Worm (Caenorhabditis elegans) whole organism, L1 larva: Measurements from ENCODE around the gene R53.5.

Experiments used
- C04F5.9 ChIP-seq: sonication (generic microtip); optimal IDR thresholded peaks from 2 replicates; lab custom pipeline; 2016; ENCODE audit warnings: missing genetic modification characterization, missing compliant biosample characterization
- C16A3.4 ChIP-seq: fragments of 150-350 bp; optimal IDR thresholded peaks from 2 replicates; lab custom pipeline; 2014; ENCODE audit warnings: missing biosample characterization, missing genetic modification characterization
- C34B4.2 ChIP-seq: sonication (generic microtip); optimal IDR thresholded peaks from 2 replicates; lab custom pipeline; 2017; ENCODE audit warnings: mild to moderate bottlenecking, missing genetic modification characterization, missing compliant biosample characterization
- F16B12.6 ChIP-seq: fragments of 150-350 bp; optimal IDR thresholded peaks from 2 replicates; lab custom pipeline; 2014; ENCODE audit warnings: missing biosample characterization, missing genetic modification characterization
- aha-1 ChIP-seq: fragments of 150-350 bp; optimal IDR thresholded peaks from 2 replicates; lab custom pipeline; 2014; ENCODE audit warnings: missing biosample characterization, missing genetic modification characterization
- alr-1 ChIP-seq: fragments of 200-800 bp; sonication (Bioruptor generic); optimal IDR thresholded peaks from 2 replicates; lab custom pipeline; 2018; ENCODE audit warnings: borderline replicate concordance, mild to moderate bottlenecking, missing genetic modification characterization, missing compliant biosample characterization
- aly-2 ChIP-seq: fragments of 150-350 bp; optimal IDR thresholded peaks from 2 replicates; lab custom pipeline; 2014; ENCODE audit warnings: missing biosample characterization, missing genetic modification characterization
- ceh-63 ChIP-seq: fragments of 200-800 bp; sonication (Bioruptor generic); optimal IDR thresholded peaks from 2 replicates; lab custom pipeline; 2018; ENCODE audit warnings: mild to moderate bottlenecking, missing genetic modification characterization, missing compliant biosample characterization
- ceh-8 ChIP-seq: fragments of 200-800 bp; sonication (Bioruptor generic); optimal IDR thresholded peaks from 2 replicates; lab custom pipeline; 2018; ENCODE audit warnings: mild to moderate bottlenecking, missing genetic modification characterization, moderate library complexity, missing compliant biosample characterization
- ceh-82 ChIP-seq, 3 experiments: fragments of 150-350 bp in 1 of 3; sonication (generic microtip) in 2 of 3; optimal IDR thresholded peaks; 2 replicates each; lab custom pipeline; 2014 to 2017; ENCODE audit warnings: missing biosample characterization in 3 of 3, missing genetic modification characterization in 3 of 3
- ceh-88 ChIP-seq: fragments of 200-800 bp; sonication (Bioruptor generic); IDR thresholded peaks from 2 replicates; pipeline ENCODE4 v1.3.6; 2022; ENCODE audit warnings: missing genetic modification characterization, missing compliant biosample characterization
- ces-1 ChIP-seq: fragments of 150-350 bp; optimal IDR thresholded peaks from 2 replicates; lab custom pipeline; 2014; ENCODE audit warnings: missing biosample characterization, missing genetic modification reagents, missing genetic modification characterization
- efl-3 ChIP-seq: fragments of 200-800 bp; sonication (Bioruptor generic); optimal IDR thresholded peaks from 2 replicates; lab custom pipeline; 2018; ENCODE audit warnings: mild to moderate bottlenecking, missing genetic modification characterization, missing compliant biosample characterization
- egl-13 ChIP-seq: sonication (generic microtip); optimal IDR thresholded peaks from 2 replicates; lab custom pipeline; 2016; ENCODE audit warnings: missing genotype, missing genetic modification reagents, missing genetic modification characterization, missing compliant biosample characterization
- egl-27 ChIP-seq, 2 experiments: fragments of 150-350 bp in 1 of 2; sonication (generic microtip); optimal IDR thresholded peaks; 3 replicates each; lab custom pipeline; 2017 to 2018; ENCODE audit warnings: missing biosample characterization in 2 of 2, missing genetic modification characterization in 2 of 2, missing genetic modification reagents in 2 of 2
- elt-2 ChIP-seq: sonication (generic microtip); optimal IDR thresholded peaks from 2 replicates; lab custom pipeline; 2016; ENCODE audit warnings: missing genetic modification characterization, mild to moderate bottlenecking, inconsistent platforms, missing compliant biosample characterization, missing genetic modification reagents
- elt-3 ChIP-seq, 6 experiments: fragments of 150-350 bp in 1 of 6; sonication (generic microtip); optimal IDR thresholded peaks; 2 replicates each; lab custom pipeline; 2017 to 2018; ENCODE audit warnings: missing biosample characterization in 6 of 6, missing genetic modification characterization in 6 of 6, inconsistent platforms in 1 of 6
- ets-5 ChIP-seq: fragments of 200-800 bp; sonication (Bioruptor generic); IDR thresholded peaks from 2 replicates; pipeline ENCODE4 v1.3.6; 2022; ENCODE audit warnings: missing genetic modification characterization, missing compliant biosample characterization
- fkh-4 ChIP-seq: sonication (generic microtip); optimal IDR thresholded peaks from 2 replicates; lab custom pipeline; 2016; ENCODE audit warnings: missing compliant biosample characterization, missing genetic modification characterization, borderline replicate concordance
- fos-1 ChIP-seq: fragments of 150-350 bp; optimal IDR thresholded peaks from 2 replicates; lab custom pipeline; 2014; ENCODE audit warnings: missing biosample characterization, missing genetic modification characterization
- grh-1 ChIP-seq: fragments of 200-800 bp; sonication (Bioruptor generic); IDR thresholded peaks from 2 replicates; pipeline ENCODE4 v1.3.6; 2022; ENCODE audit warnings: missing genetic modification reagents, missing genetic modification characterization, missing compliant biosample characterization
- hlh-17 ChIP-seq: fragments of 200-800 bp; sonication (Bioruptor generic); optimal IDR thresholded peaks from 2 replicates; lab custom pipeline; 2018; ENCODE audit warnings: missing genetic modification characterization, mild to moderate bottlenecking, missing compliant biosample characterization, moderate library complexity, borderline replicate concordance
- hpl-2 ChIP-seq: fragments of 150-350 bp; optimal IDR thresholded peaks from 2 replicates; lab custom pipeline; 2014; ENCODE audit warnings: missing biosample characterization, missing genetic modification reagents, missing genetic modification characterization
- irx-1 ChIP-seq: sonication (generic microtip); optimal IDR thresholded peaks from 2 replicates; lab custom pipeline; 2016; ENCODE audit warnings: missing genetic modification characterization, missing compliant biosample characterization
- isw-1 ChIP-seq: fragments of 200-800 bp; sonication (Bioruptor generic); IDR thresholded peaks from 2 replicates; pipeline ENCODE4 v1.3.6; 2022; ENCODE audit warnings: missing genetic modification characterization, missing compliant biosample characterization
- lin-13 ChIP-seq: fragments of 150-350 bp; optimal IDR thresholded peaks from 2 replicates; lab custom pipeline; 2014; ENCODE audit warnings: missing biosample characterization, missing genetic modification reagents, missing genetic modification characterization
- lin-14 ChIP-seq: fragments of 200-800 bp; sonication (Bioruptor generic); optimal IDR thresholded peaks from 2 replicates; lab custom pipeline; 2018; ENCODE audit warnings: mild to moderate bottlenecking, missing genetic modification characterization, moderate library complexity, missing compliant biosample characterization
- lin-15B ChIP-seq: fragments of 150-350 bp; sonication (generic microtip); optimal IDR thresholded peaks from 3 replicates; lab custom pipeline; 2014; ENCODE audit warnings: missing biosample characterization, missing genetic modification characterization
- lir-3 ChIP-seq: sonication (generic microtip); optimal IDR thresholded peaks from 2 replicates; lab custom pipeline; 2016; ENCODE audit warnings: mild to moderate bottlenecking, missing genetic modification characterization, moderate library complexity, missing compliant biosample characterization; ENCODE audit not compliant: poor library complexity
- mab-9 ChIP-seq: fragments of 200-800 bp; sonication (Bioruptor generic); IDR thresholded peaks from 2 replicates; pipeline ENCODE4 v1.3.6; 2022; ENCODE audit warnings: missing genetic modification reagents, missing genetic modification characterization, missing compliant biosample characterization
- mdl-1 ChIP-seq, 2 experiments: fragments of 150-350 bp; optimal IDR thresholded peaks; 2 replicates each; lab custom pipeline; 2014 to 2017; ENCODE audit warnings: missing biosample characterization in 2 of 2, missing genetic modification characterization in 2 of 2, inconsistent platforms in 1 of 2
- mef-2 ChIP-seq: fragments of 150-350 bp; optimal IDR thresholded peaks from 2 replicates; lab custom pipeline; 2014; ENCODE audit warnings: missing biosample characterization, missing genetic modification characterization
- mep-1 ChIP-seq: fragments of 150-350 bp; optimal IDR thresholded peaks from 2 replicates; lab custom pipeline; 2014; ENCODE audit warnings: missing biosample characterization, missing genetic modification characterization
- nhr-12 ChIP-seq: sonication (generic microtip); optimal IDR thresholded peaks from 2 replicates; lab custom pipeline; 2017; ENCODE audit warnings: missing biosample characterization, missing genetic modification characterization
- nhr-19 ChIP-seq: fragments of 200-800 bp; sonication (Bioruptor generic); conservative IDR thresholded peaks from 2 replicates; pipeline ENCODE4 v1.3.6; 2022; ENCODE audit warnings: missing genetic modification characterization, missing compliant biosample characterization
- nhr-47 ChIP-seq: sonication (generic microtip); optimal IDR thresholded peaks from 2 replicates; lab custom pipeline; 2016; ENCODE audit warnings: mild to moderate bottlenecking, missing genetic modification characterization, moderate library complexity, missing compliant biosample characterization
- nhr-71 ChIP-seq: sonication (generic microtip); optimal IDR thresholded peaks from 2 replicates; lab custom pipeline; 2016; ENCODE audit warnings: mild to moderate bottlenecking, missing genetic modification characterization, moderate library complexity, missing compliant biosample characterization
- nhr-76 ChIP-seq: sonication (generic microtip); optimal IDR thresholded peaks from 2 replicates; lab custom pipeline; 2017; ENCODE audit warnings: missing biosample characterization, missing genetic modification characterization
- nhr-77 ChIP-seq: fragments of 150-350 bp; optimal IDR thresholded peaks from 2 replicates; lab custom pipeline; 2014; ENCODE audit warnings: missing biosample characterization, missing genetic modification characterization
- nhr-85 ChIP-seq: sonication (generic microtip); peaks from one replicate; lab custom pipeline; 2016; ENCODE audit warnings: missing genetic modification characterization, inconsistent platforms, missing compliant biosample characterization
- nhr-90 ChIP-seq: sonication (generic microtip); optimal IDR thresholded peaks from 2 replicates; lab custom pipeline; 2016; ENCODE audit warnings: mild to moderate bottlenecking, missing genetic modification characterization, missing compliant biosample characterization; ENCODE audit not compliant: poor library complexity
- pag-3 ChIP-seq: sonication (generic microtip); optimal IDR thresholded peaks from 2 replicates; lab custom pipeline; 2017; ENCODE audit warnings: missing genetic modification characterization, mild to moderate bottlenecking, missing compliant biosample characterization, antibody characterized with exemption, borderline replicate concordance; ENCODE audit not compliant: insufficient read depth
- pqm-1 ChIP-seq: sonication (generic microtip); optimal IDR thresholded peaks from 3 replicates; lab custom pipeline; 2017; ENCODE audit warnings: missing biosample characterization, missing genetic modification characterization
- skn-1 ChIP-seq: fragments of 150-350 bp; optimal IDR thresholded peaks from 2 replicates; lab custom pipeline; 2014; ENCODE audit warnings: missing biosample characterization, missing genetic modification characterization
- snpc-4 ChIP-seq: fragments of 150-350 bp; optimal IDR thresholded peaks from 2 replicates; lab custom pipeline; 2014; ENCODE audit warnings: missing biosample characterization, missing genetic modification characterization
- swsn-7 ChIP-seq: sonication (generic microtip); optimal IDR thresholded peaks from 2 replicates; lab custom pipeline; 2016; ENCODE audit warnings: missing genetic modification characterization, missing compliant biosample characterization
- tbx-2 ChIP-seq: sonication (generic microtip); optimal IDR thresholded peaks from 2 replicates; lab custom pipeline; 2016; ENCODE audit warnings: missing genetic modification characterization, missing compliant biosample characterization
- unc-62 ChIP-seq: fragments of 150-350 bp; optimal IDR thresholded peaks from 2 replicates; lab custom pipeline; 2014; ENCODE audit warnings: missing biosample characterization, missing genetic modification reagents, missing genetic modification characterization
- vab-15 ChIP-seq: sonication (generic microtip); optimal IDR thresholded peaks from 2 replicates; lab custom pipeline; 2017; ENCODE audit warnings: missing genotype, mild to moderate bottlenecking, missing genetic modification characterization, missing compliant biosample characterization
- xbp-1 ChIP-seq: sonication (generic microtip); optimal IDR thresholded peaks from 2 replicates; lab custom pipeline; 2016; ENCODE audit warnings: missing genetic modification characterization, missing compliant biosample characterization
- zip-4 ChIP-seq: fragments of 200-800 bp; sonication (Bioruptor generic); optimal IDR thresholded peaks from 2 replicates; lab custom pipeline; 2018; ENCODE audit warnings: mild to moderate bottlenecking, missing genetic modification characterization, moderate library complexity, missing compliant biosample characterization
- ztf-11 ChIP-seq, 2 experiments: sonication (generic microtip); optimal IDR thresholded peaks; 2 replicates each; lab custom pipeline; 2016 to 2017; ENCODE audit warnings: missing genetic modification characterization in 2 of 2, missing biosample characterization in 1 of 2, missing compliant biosample characterization in 1 of 2

Gene R53.5

DNA sequence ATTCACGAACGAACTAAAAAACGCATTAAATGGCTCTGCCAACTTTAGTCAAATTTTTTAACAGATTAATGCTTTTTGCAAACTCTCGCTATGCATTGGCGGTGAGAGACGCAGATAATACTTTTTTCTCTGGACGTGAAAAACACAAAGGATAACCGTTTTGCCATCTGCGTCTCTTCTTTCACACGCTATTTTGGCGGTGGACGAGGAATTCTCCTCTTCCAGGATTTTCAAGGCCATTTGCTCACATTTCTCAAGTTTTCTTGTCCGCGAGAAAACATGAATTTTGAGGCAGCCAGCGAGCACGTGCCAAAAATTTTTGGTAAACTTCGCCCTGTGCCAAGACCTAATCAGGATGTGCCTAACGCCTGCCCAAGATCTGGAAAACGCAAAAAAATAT lies 39.3 kb downstream of the R53.5 start (continued):
- peak; percentile 82 for TF ChIP-seq lin-14 (GFP tag; lab: Kevin White, UChicago)
- peak; percentile 68 for TF ChIP-seq nhr-47 (tag; lab: Kevin White, UChicago)
- peak; percentile 82 for TF ChIP-seq nhr-71
- TF ChIP-seq alr-1 (tag; lab: Kevin White, UChicago): no peak
- no peak for TF ChIP-seq vab-15 (tag; lab: Kevin White, UChicago)
- TF ChIP-seq nhr-85: peak; percentile 63
- TF ChIP-seq grh-1: no peak
- no peak for TF ChIP-seq ets-5 (GFP tag; lab: Robert Waterston, UW)
- no peak for TF ChIP-seq ceh-8 (GFP tag; lab: Kevin White, UChicago)
- no peak for TF ChIP-seq pag-3 (tag; lab: Kevin White, UChicago)
- TF ChIP-seq hlh-17 (GFP tag; lab: Kevin White, UChicago): no peak
- no peak; the same call in 1 of the 2 replicates for TF ChIP-seq ceh-88
- TF ChIP-seq xbp-1 (tag; lab: Kevin White, UChicago): peak; percentile 36
- peak; percentile 63 for TF ChIP-seq isw-1
- TF ChIP-seq zip-4: no peak
- TF ChIP-seq elt-2 (tag; lab: Kevin White, UChicago): no peak
- TF ChIP-seq aly-2 (tag; lab: Kevin White, UChicago): no peak
- no peak for TF ChIP-seq C16A3.4
- TF ChIP-seq pqm-1: no peak
- peak; percentile 78 for TF ChIP-seq lir-3 (tag; lab: Kevin White, UChicago)
- TF ChIP-seq ceh-63 (GFP tag; lab: Kevin White, UChicago): no peak
- no peak for TF ChIP-seq nhr-76 (tag; lab: Kevin White, UChicago)
- TF ChIP-seq C34B4.2 (tag; lab: Kevin White, UChicago): no peak
- TF ChIP-seq snpc-4 (tag; lab: Kevin White, UChicago): no peak
- no peak for TF ChIP-seq elt-3 (tag; optimal IDR thresholded peaks at IDR 0.05; lab: Kevin White, UChicago)
- no peak for TF ChIP-seq mep-1 (tag; lab: Kevin White, UChicago)
- TF ChIP-seq unc-62 (GFP tag; lab: Kevin White, UChicago): no peak
- TF ChIP-seq ceh-82 (tag; optimal IDR thresholded peaks at IDR 0.05; lab: Kevin White, UChicago): peak in 1 of 3 experiments; percentile 18
- peak; percentile 39 for TF ChIP-seq irx-1 (tag; lab: Kevin White, UChicago)
- TF ChIP-seq mdl-1 (tag; optimal IDR thresholded peaks at IDR 0.05; lab: Kevin White, UChicago): peak in 1 of 2 experiments; percentile 1
- no peak for TF ChIP-seq fos-1 (tag; lab: Kevin White, UChicago)
- no peak for TF ChIP-seq egl-27 (tag; optimal IDR thresholded peaks at IDR 0.05; lab: Kevin White, UChicago)
- TF ChIP-seq tbx-2 (tag; lab: Kevin White, UChicago): peak; percentile 68
- TF ChIP-seq swsn-7 (tag; lab: Kevin White, UChicago): peak; percentile 44
- TF ChIP-seq F16B12.6 (tag; lab: Kevin White, UChicago): no peak
- TF ChIP-seq nhr-90 (tag; lab: Kevin White, UChicago): no peak
- peak; percentile 9 for TF ChIP-seq C04F5.9
- no peak for TF ChIP-seq mef-2 (tag; lab: Kevin White, UChicago)
- TF ChIP-seq lin-15B: peak; percentile 48
- 0 out of 2 replicates have a peak, but pooled peaks have one; percentile 21 for TF ChIP-seq mab-9 (GFP tag; lab: Robert Waterston, UW)
- no peak for TF ChIP-seq efl-3 (GFP tag; lab: Kevin White, UChicago)
- no peak for TF ChIP-seq ces-1 (GFP tag; lab: Kevin White, UChicago)
- TF ChIP-seq skn-1 (tag; lab: Kevin White, UChicago): no peak
- peak; percentile 18 for TF ChIP-seq lin-13
- TF ChIP-seq nhr-77 (tag; lab: Kevin White, UChicago): peak; percentile 6
- TF ChIP-seq nhr-19 (GFP tag; lab: Robert Waterston, UW): peak; percentile 57
- peak in 1 of 2 experiments; percentile 65 for TF ChIP-seq ztf-11 (tag; optimal IDR thresholded peaks at IDR 0.05; lab: Kevin White, UChicago)
- TF ChIP-seq hpl-2 (GFP tag; lab: Kevin White, UChicago): no peak
- no peak for TF ChIP-seq fkh-4
- no peak for TF ChIP-seq aha-1 (tag; lab: Kevin White, UChicago)
- TF ChIP-seq nhr-12 (tag; lab: Kevin White, UChicago): no peak
- no peak for TF ChIP-seq egl-13 (tag; lab: Kevin White, UChicago)
